Fruit fly (Drosophila melanogaster) whole organism, wandering third instar larva: ENCODE results near the gene upSET.

Source experiments
- Abd-B ChIP-seq: fragments of >200 bp; optimal IDR thresholded peaks from 2 replicates; lab custom pipeline; 2017; ENCODE audit warnings: missing biosample characterization, missing genetic modification characterization
- CG9705 ChIP-seq: fragments of 200-800 bp; sonication (Bioruptor generic); optimal IDR thresholded peaks from 2 replicates; lab custom pipeline; 2018; ENCODE audit warnings: missing biosample characterization, mild to moderate bottlenecking, missing genetic modification characterization
- Dfd ChIP-seq: fragments of >200 bp; optimal IDR thresholded peaks from 2 replicates; lab custom pipeline; 2017; ENCODE audit warnings: missing biosample characterization, missing genetic modification characterization
- Dif ChIP-seq: fragments of 200-275, 200-300 bp; sonication (Bioruptor generic); optimal IDR thresholded peaks from 2 replicates; lab custom pipeline; 2018; ENCODE audit warnings: missing biosample characterization, missing genetic modification characterization; ENCODE audit not compliant: partially characterized antibody
- GATAd ChIP-seq: sonication (Bioruptor generic); optimal IDR thresholded peaks from 2 replicates; lab custom pipeline; 2016; ENCODE audit warnings: missing biosample characterization, missing genetic modification characterization
- HLH106 ChIP-seq: fragments of 200-800 bp; optimal IDR thresholded peaks from 3 replicates; lab custom pipeline; 2019; ENCODE audit warnings: missing biosample characterization, mild to moderate bottlenecking, missing genetic modification characterization, moderate library complexity
- Hnf4 ChIP-seq: fragments of 200-800 bp; sonication (Bioruptor generic); optimal IDR thresholded peaks from 2 replicates; lab custom pipeline; 2016; ENCODE audit warnings: missing biosample characterization, mild to moderate bottlenecking, missing genetic modification characterization
- Hr78 ChIP-seq: fragments of >200 bp; optimal IDR thresholded peaks from 2 replicates; lab custom pipeline; 2017; ENCODE audit warnings: missing biosample characterization, missing genetic modification characterization
- Hr83 ChIP-seq: fragments of 200-300 bp; sonication (Bioruptor generic); optimal IDR thresholded peaks from 2 replicates; lab custom pipeline; 2016; ENCODE audit warnings: missing biosample characterization, mild to moderate bottlenecking, missing genetic modification characterization, moderate library complexity; ENCODE audit not compliant: poor library complexity, severe bottlenecking
- Jra ChIP-seq: sonication (Bioruptor generic); optimal IDR thresholded peaks from 2 replicates; lab custom pipeline; 2016; ENCODE audit warnings: missing biosample characterization, missing genetic modification characterization
- Myc ChIP-seq: fragments of >200 bp; optimal IDR thresholded peaks from 2 replicates; lab custom pipeline; 2017
- N ChIP-seq: fragments of >200 bp; optimal IDR thresholded peaks from 2 replicates; lab custom pipeline; 2018; ENCODE audit warnings: missing biosample characterization, missing external identifiers, missing genetic modification characterization
- OdsH ChIP-seq: fragments of 200-800 bp; sonication (Bioruptor generic); optimal IDR thresholded peaks from 2 replicates; lab custom pipeline; 2016; ENCODE audit warnings: missing biosample characterization, mild to moderate bottlenecking, missing genetic modification characterization
- Rel ChIP-seq, 2 experiments: fragments of 200-800 bp; sonication (Bioruptor generic) in 1 of 2; optimal IDR thresholded peaks; 2 replicates in 1 of 2; 3 replicates in 1 of 2; lab custom pipeline; 2016 to 2019; ENCODE audit warnings: mild to moderate bottlenecking in 2 of 2, missing biosample characterization in 2 of 2, missing genetic modification characterization in 2 of 2, moderate library complexity in 1 of 2
- Sp1 ChIP-seq: fragments of 200-800 bp; sonication (Bioruptor generic); optimal IDR thresholded peaks from 3 replicates; lab custom pipeline; 2019; ENCODE audit warnings: missing biosample characterization, mild to moderate bottlenecking, missing genetic modification characterization, moderate library complexity
- br ChIP-seq: fragments of 200-800 bp; sonication (Bioruptor generic); optimal IDR thresholded peaks from 2 replicates; lab custom pipeline; 2016; ENCODE audit warnings: missing biosample characterization, missing genetic modification characterization
- brk ChIP-seq: fragments of 200-800 bp; sonication (Bioruptor generic); optimal IDR thresholded peaks from 2 replicates; lab custom pipeline; 2016; ENCODE audit warnings: missing biosample characterization, mild to moderate bottlenecking, missing genetic modification characterization
- dl ChIP-seq, 2 experiments: fragments of 175-275, 200-275 bp in 1 of 2; fragments of 200-275 bp in 1 of 2; sonication (Bioruptor generic); optimal IDR thresholded peaks; lab custom pipeline; 2018; ENCODE audit warnings: mild to moderate bottlenecking in 2 of 2, missing biosample characterization in 2 of 2, missing genetic modification characterization in 2 of 2, moderate library complexity in 2 of 2; ENCODE audit not compliant: partially characterized antibody in 2 of 2, insufficient read depth in 1 of 2
- dsf ChIP-seq: sonication (Bioruptor generic); optimal IDR thresholded peaks from 2 replicates; lab custom pipeline; 2016; ENCODE audit warnings: missing biosample characterization, missing genetic modification characterization, borderline replicate concordance
- ey ChIP-seq: fragments of 200-800 bp; sonication (Bioruptor generic); optimal IDR thresholded peaks from 2 replicates; lab custom pipeline; 2016; ENCODE audit warnings: missing biosample characterization, missing genetic modification characterization
- foxo ChIP-seq, 2 experiments: fragments of 200-800 bp; sonication (Bioruptor generic); optimal IDR thresholded peaks; 2 replicates in 1 of 2; 3 replicates in 1 of 2; lab custom pipeline; 2016 to 2017; ENCODE audit warnings: missing biosample characterization in 2 of 2, missing genetic modification characterization in 2 of 2
- fru ChIP-seq: fragments of 200-800 bp; sonication (Bioruptor generic); optimal IDR thresholded peaks from 3 replicates; lab custom pipeline; 2016; ENCODE audit warnings: missing biosample characterization, mild to moderate bottlenecking, missing genetic modification characterization
- h ChIP-seq: fragments of 200-800 bp; sonication (Bioruptor generic); optimal IDR thresholded peaks from 3 replicates; lab custom pipeline; 2016; ENCODE audit warnings: missing biosample characterization, mild to moderate bottlenecking, missing genetic modification characterization
- jim ChIP-seq: fragments of 175-275, 200-325 bp; sonication (Bioruptor generic); optimal IDR thresholded peaks from 2 replicates; lab custom pipeline; 2016; ENCODE audit warnings: missing biosample characterization, mild to moderate bottlenecking, missing genetic modification characterization
- psq ChIP-seq: fragments of 200-800 bp; sonication (Bioruptor generic); optimal IDR thresholded peaks from 3 replicates; lab custom pipeline; 2017; ENCODE audit warnings: missing biosample characterization, mild to moderate bottlenecking, missing genetic modification characterization, moderate library complexity
- rgr ChIP-seq: fragments of 200-800 bp; sonication (Bioruptor generic); optimal IDR thresholded peaks from 3 replicates; lab custom pipeline; 2016; ENCODE audit warnings: missing biosample characterization, mild to moderate bottlenecking, missing genetic modification characterization
- sage ChIP-seq: fragments of 200-800 bp; sonication (Bioruptor generic); optimal IDR thresholded peaks from 2 replicates; lab custom pipeline; 2016; ENCODE audit warnings: missing biosample characterization, mild to moderate bottlenecking, missing genetic modification characterization
- woc ChIP-seq: sonication (Bioruptor generic); optimal IDR thresholded peaks from 2 replicates; lab custom pipeline; 2016; ENCODE audit warnings: missing biosample characterization, mild to moderate bottlenecking, missing genetic modification characterization

The upSET gene

dm6 chr3L:14025736-14026135 lies 23.8 kb downstream of the upSET start:
- TF ChIP-seq Dfd (peak; percentile 93), sage (GFP tag; lab: Kevin White, UChicago) (no peak)
- TF ChIP-seq, all 38 proteins: peak for 1

dm6 chr3L:14027549-14027948 lies 25.6 kb downstream of the upSET start:
- TF ChIP-seq br (GFP tag; lab: Kevin White, UChicago) (no peak), foxo (GFP tag; optimal IDR thresholded peaks at IDR 0.05; lab: Kevin White, UChicago) (no peak), jim (GFP tag; lab: Kevin White, UChicago) (no peak), Dfd (peak; percentile 88)

dm6 chr3L:14028485-14029384 lies 26.8 kb downstream of the upSET start, which contains the start of gene Ptip:
Gene Ptip, minus strand, starts transcription at chr3L:14029121.
- TF ChIP-seq foxo (GFP tag; optimal IDR thresholded peaks at IDR 0.05; lab: Kevin White, UChicago) (peak in 1 of 2 experiments; percentile 1), Rel (GFP tag; optimal IDR thresholded peaks at IDR 0.05; lab: Kevin White, UChicago) (no peak), Rel (tag; optimal IDR thresholded peaks at IDR 0.05; lab: Kevin White, UChicago) (peak; percentile 40), OdsH (peak; percentile 7), HLH106 (tag; lab: Kevin White, UChicago) (peak; percentile 5), woc (GFP tag; lab: Kevin White, UChicago) (peak; percentile 72), GATAd (GFP tag; lab: Kevin White, UChicago) (no peak), dl (GFP tag; optimal IDR thresholded peaks at IDR 0.05; lab: Kevin White, UChicago; ENCODE audit: insufficient read depth in 1 of 2, partially characterized antibody in 2 of 2) (no peak), Hr83 (peak; percentile 83), psq (GFP tag; lab: Kevin White, UChicago) (peak; percentile 3), Hnf4 (GFP tag; lab: Kevin White, UChicago) (no peak), Dfd (peak; percentile 11), h (GFP tag; lab: Kevin White, UChicago) (peak; percentile 19), N (peak; percentile 58), sage (GFP tag; lab: Kevin White, UChicago) (peak; percentile 26)

dm6 chr3L:14031171-14032126 lies 29.5 kb downstream of the upSET start, which contains the start of the genes CG6650 and endos:
Gene CG6650, plus strand, starts transcription at chr3L:14031450.
Gene endos, minus strand, starts transcription at chr3L:14031706.
- TF ChIP-seq foxo (GFP tag; optimal IDR thresholded peaks at IDR 0.05; lab: Kevin White, UChicago) (peak in 1 of 2 experiments; percentile 31), brk (GFP tag; lab: Kevin White, UChicago) (peak; percentile 38), Rel (GFP tag; optimal IDR thresholded peaks at IDR 0.05; lab: Kevin White, UChicago) (peak; percentile 26), Rel (tag; optimal IDR thresholded peaks at IDR 0.05; lab: Kevin White, UChicago) (peak; percentile 60), Jra (GFP tag; lab: Kevin White, UChicago) (peak; percentile 37), GATAd (GFP tag; lab: Kevin White, UChicago) (no peak), HLH106 (tag; lab: Kevin White, UChicago) (peak; percentile 62), CG9705 (GFP tag; lab: Kevin White, UChicago) (peak; percentile 68), woc (GFP tag; lab: Kevin White, UChicago) (peak; percentile 38), Dfd (no peak), Hr78 (GFP tag; lab: Kevin White, UChicago) (no peak), dsf (GFP tag; lab: Kevin White, UChicago) (peak; percentile 4), OdsH (peak; percentile 43), fru (peak; percentile 63), Sp1 (peak; percentile 49), Hnf4 (GFP tag; lab: Kevin White, UChicago) (peak; percentile 41), Abd-B (GFP tag; lab: Kevin White, UChicago) (no peak), sage (GFP tag; lab: Kevin White, UChicago) (peak; percentile 43), Dif (GFP tag; lab: Kevin White, UChicago) (no peak), ey (GFP tag; lab: Kevin White, UChicago) (no peak), psq (GFP tag; lab: Kevin White, UChicago) (peak; percentile 69), N (peak; percentile 51), Hr83 (peak; percentile 85), br (GFP tag; lab: Kevin White, UChicago) (peak; percentile 58), rgr (GFP tag; lab: Kevin White, UChicago) (peak; percentile 53), Myc (lab: Kevin White, UChicago) (peak; percentile 28), h (GFP tag; lab: Kevin White, UChicago) (peak; percentile 74)
- TF ChIP-seq, all 38 proteins: peak for 20
